Worm (Caenorhabditis elegans) whole organism, young adult: Measurements from ENCODE around the gene inf-1.

Experiments used
- B0019.2 ChIP-seq: fragments of 200-800 bp; sonication (Bioruptor generic); conservative IDR thresholded peaks from 2 replicates; pipeline ENCODE4 v1.3.6; 2022; ENCODE audit warnings: missing genetic modification reagents, missing genetic modification characterization, missing compliant biosample characterization
- D2030.7 ChIP-seq: fragments of 200-800 bp; sonication (Bioruptor generic); IDR thresholded peaks from 2 replicates; pipeline ENCODE4 v1.3.6; 2022; ENCODE audit warnings: missing genetic modification reagents, missing genetic modification characterization, missing compliant biosample characterization
- F10E7.11 ChIP-seq: sonication (generic microtip); optimal IDR thresholded peaks from 2 replicates; lab custom pipeline; 2017; ENCODE audit warnings: mild to moderate bottlenecking, missing genetic modification characterization, moderate library complexity, missing compliant biosample characterization
- F22D6.2 ChIP-seq: sonication (generic microtip); optimal IDR thresholded peaks from 2 replicates; lab custom pipeline; 2016; ENCODE audit warnings: mild to moderate bottlenecking, missing genetic modification characterization, missing compliant biosample characterization
- F33H1.4 ChIP-seq: fragments of 200-800 bp; sonication (Bioruptor generic); IDR thresholded peaks from 2 replicates; pipeline ENCODE4 v1.3.6; 2022; ENCODE audit warnings: missing genetic modification reagents, missing genetic modification characterization, missing compliant biosample characterization
- F39B2.1 ChIP-seq: fragments of 200-800 bp; sonication (Bioruptor generic); IDR thresholded peaks from 2 replicates; pipeline ENCODE4 v1.3.6; 2022; ENCODE audit warnings: missing genetic modification reagents, missing genetic modification characterization, missing compliant biosample characterization
- F52B5.7 ChIP-seq: sonication (generic microtip); optimal IDR thresholded peaks from 2 replicates; lab custom pipeline; 2016; ENCODE audit warnings: mild to moderate bottlenecking, missing genetic modification characterization, missing compliant biosample characterization
- F55B11.4 ChIP-seq: sonication (generic microtip); optimal IDR thresholded peaks from 2 replicates; lab custom pipeline; 2016; ENCODE audit warnings: missing compliant biosample characterization, missing genetic modification characterization, borderline replicate concordance; ENCODE audit not compliant: insufficient read depth
- K11D2.4 ChIP-seq: fragments of 200-800 bp; sonication (Bioruptor generic); IDR thresholded peaks from 2 replicates; pipeline ENCODE4 v1.3.6; 2022; ENCODE audit warnings: missing genetic modification reagents, missing genetic modification characterization, missing compliant biosample characterization
- K12H6.12 ChIP-seq: fragments of 200-800 bp; sonication (Bioruptor generic); optimal IDR thresholded peaks from 2 replicates; lab custom pipeline; 2018; ENCODE audit warnings: mild to moderate bottlenecking, missing genetic modification characterization, missing compliant biosample characterization
- T07F8.4 ChIP-seq: sonication (generic microtip); optimal IDR thresholded peaks from 2 replicates; lab custom pipeline; 2016; ENCODE audit warnings: mild to moderate bottlenecking, missing genetic modification characterization, moderate library complexity, missing compliant biosample characterization
- Y56A3A.18 ChIP-seq: fragments of 200-800 bp; sonication (Bioruptor generic); IDR thresholded peaks from 2 replicates; pipeline ENCODE4 v1.3.6; 2022; ENCODE audit warnings: missing genetic modification reagents, missing genetic modification characterization, missing compliant biosample characterization
- Y95B8A.8 ChIP-seq: fragments of 200-800 bp; sonication (Bioruptor generic); IDR thresholded peaks from 2 replicates; pipeline ENCODE4 v1.3.6; 2022; ENCODE audit warnings: missing genetic modification reagents, missing genetic modification characterization, missing compliant biosample characterization
- ZK185.1 ChIP-seq: sonication (generic microtip); optimal IDR thresholded peaks from 2 replicates; lab custom pipeline; 2016; ENCODE audit warnings: mild to moderate bottlenecking, missing genetic modification characterization, missing compliant biosample characterization; ENCODE audit not compliant: poor library complexity, severe bottlenecking
- atf-7 ChIP-seq: sonication (generic microtip); optimal IDR thresholded peaks from 2 replicates; lab custom pipeline; 2017; ENCODE audit warnings: mild to moderate bottlenecking, missing genetic modification characterization, missing compliant biosample characterization
- attf-5 ChIP-seq: fragments of 200-800 bp; sonication (Bioruptor generic); optimal IDR thresholded peaks from 2 replicates; lab custom pipeline; 2018; ENCODE audit warnings: mild to moderate bottlenecking, missing genetic modification characterization, missing compliant biosample characterization
- bed-2 ChIP-seq: fragments of 200-800 bp; sonication (Bioruptor generic); IDR thresholded peaks from 2 replicates; pipeline ENCODE4 v1.3.6; 2022; ENCODE audit warnings: missing genetic modification reagents, missing genetic modification characterization, missing compliant biosample characterization
- cebp-2 ChIP-seq: fragments of 200-800 bp; sonication (Bioruptor generic); IDR thresholded peaks from 2 replicates; pipeline ENCODE4 v1.3.6; 2022; ENCODE audit warnings: missing genetic modification characterization, missing compliant biosample characterization
- ceh-27 ChIP-seq: fragments of 200-800 bp; sonication (Bioruptor generic); optimal IDR thresholded peaks from 2 replicates; lab custom pipeline; 2018; ENCODE audit warnings: mild to moderate bottlenecking, missing genetic modification characterization, moderate library complexity, missing compliant biosample characterization
- ceh-40 ChIP-seq: fragments of 200-800 bp; sonication (Bioruptor generic); IDR thresholded peaks from 2 replicates; pipeline ENCODE4 v1.3.6; 2022; ENCODE audit warnings: missing genetic modification characterization, missing compliant biosample characterization
- ceh-91 ChIP-seq: fragments of 200-800 bp; sonication (Bioruptor generic); IDR thresholded peaks from 2 replicates; pipeline ENCODE4 v1.3.6; 2022; ENCODE audit warnings: missing genetic modification reagents, missing genetic modification characterization, missing compliant biosample characterization
- die-1 ChIP-seq: sonication (generic microtip); optimal IDR thresholded peaks from 2 replicates; lab custom pipeline; 2016; ENCODE audit warnings: missing genotype, mild to moderate bottlenecking, missing genetic modification characterization, missing compliant biosample characterization
- dox-1 ChIP-seq: fragments of 200-800 bp; sonication (Bioruptor generic); IDR thresholded peaks from 2 replicates; pipeline ENCODE4 v1.3.6; 2022; ENCODE audit warnings: missing genetic modification reagents, missing genetic modification characterization, missing compliant biosample characterization
- dpff-1 ChIP-seq: sonication (generic microtip); optimal IDR thresholded peaks from 2 replicates; lab custom pipeline; 2017; ENCODE audit warnings: mild to moderate bottlenecking, missing genetic modification characterization, missing compliant biosample characterization
- efl-1 ChIP-seq: fragments of 150-350 bp; optimal IDR thresholded peaks from 2 replicates; lab custom pipeline; 2014; ENCODE audit warnings: missing biosample characterization, missing genetic modification reagents, missing genetic modification characterization
- ekl-4 ChIP-seq: fragments of 200-800 bp; sonication (Bioruptor generic); IDR thresholded peaks from 2 replicates; pipeline ENCODE4 v1.3.6; 2022; ENCODE audit warnings: missing genetic modification reagents, missing genetic modification characterization, missing compliant biosample characterization
- fkh-3 ChIP-seq: sonication (generic microtip); optimal IDR thresholded peaks from 2 replicates; lab custom pipeline; 2016; ENCODE audit warnings: mild to moderate bottlenecking, missing genetic modification characterization, missing compliant biosample characterization
- hmg-1.2 ChIP-seq: fragments of 200-800 bp; sonication (Bioruptor generic); IDR thresholded peaks from 2 replicates; pipeline ENCODE4 v1.3.6; 2022; ENCODE audit warnings: missing genetic modification reagents, missing genetic modification characterization, missing compliant biosample characterization
- hsf-1 ChIP-seq: fragments of 200-800 bp; sonication (Bioruptor generic); IDR thresholded peaks from 2 replicates; pipeline ENCODE4 v1.3.6; 2022; ENCODE audit warnings: missing genetic modification reagents, missing genetic modification characterization, missing compliant biosample characterization
- lag-1 ChIP-seq: fragments of 200-800 bp; sonication (Bioruptor generic); IDR thresholded peaks from 2 replicates; pipeline ENCODE4 v1.3.6; 2022; ENCODE audit warnings: missing genetic modification reagents, missing genetic modification characterization, missing compliant biosample characterization
- lin-35 ChIP-seq, 3 experiments: fragments of 150-350 bp in 2 of 3; sonication (generic microtip) in 1 of 3; optimal IDR thresholded peaks; 2 replicates each; lab custom pipeline; 2014 to 2018; ENCODE audit warnings: missing biosample characterization in 3 of 3, missing genetic modification characterization in 3 of 3, missing genetic modification reagents in 3 of 3
- lin-54 ChIP-seq: fragments of 200-800 bp; sonication (Bioruptor generic); optimal IDR thresholded peaks from 2 replicates; lab custom pipeline; 2018; ENCODE audit warnings: mild to moderate bottlenecking, missing genetic modification characterization, missing compliant biosample characterization
- madf-3 ChIP-seq: fragments of 200-800 bp; sonication (Bioruptor generic); IDR thresholded peaks from 2 replicates; pipeline ENCODE4 v1.3.6; 2022; ENCODE audit warnings: missing genetic modification reagents, missing genetic modification characterization, missing compliant biosample characterization
- madf-6 ChIP-seq: fragments of 200-800 bp; sonication (Bioruptor generic); IDR thresholded peaks from 2 replicates; pipeline ENCODE4 v1.3.6; 2022; ENCODE audit warnings: missing genetic modification reagents, missing genetic modification characterization, missing compliant biosample characterization
- mes-4 ChIP-seq: sonication (generic microtip); optimal IDR thresholded peaks from 2 replicates; lab custom pipeline; 2016; ENCODE audit warnings: missing genotype, missing genetic modification characterization, missing compliant biosample characterization
- pbrm-1 ChIP-seq: fragments of 200-800 bp; sonication (Bioruptor generic); IDR thresholded peaks from 2 replicates; pipeline ENCODE4 v1.3.6; 2022; ENCODE audit warnings: missing genetic modification reagents, missing genetic modification characterization, missing compliant biosample characterization
- sdz-38 ChIP-seq: sonication (generic microtip); optimal IDR thresholded peaks from 2 replicates; lab custom pipeline; 2016; ENCODE audit warnings: missing genotype, missing genetic modification characterization, missing compliant biosample characterization
- snpc-3.4 ChIP-seq: sonication (generic microtip); optimal IDR thresholded peaks from 2 replicates; lab custom pipeline; 2017; ENCODE audit warnings: missing genetic modification characterization, mild to moderate bottlenecking, missing compliant biosample characterization, antibody characterized with exemption, moderate library complexity, missing genotype, missing genetic modification reagents
- snpc-4 ChIP-seq, 5 experiments: fragments of 150-350 bp in 1 of 5; sonication (generic microtip) in 4 of 5; optimal IDR thresholded peaks; 2 replicates each; lab custom pipeline; 2014 to 2018; ENCODE audit warnings: missing genetic modification characterization in 5 of 5, missing biosample characterization in 3 of 5, antibody characterized with exemption in 2 of 5, mild to moderate bottlenecking in 2 of 5, missing compliant biosample characterization in 2 of 5, missing genotype in 2 of 5, moderate library complexity in 2 of 5, missing genetic modification reagents in 1 of 5
- sptf-2 ChIP-seq: fragments of 200-800 bp; sonication (Bioruptor generic); optimal IDR thresholded peaks from 2 replicates; lab custom pipeline; 2018; ENCODE audit warnings: mild to moderate bottlenecking, missing genetic modification characterization, missing compliant biosample characterization
- tbp1 ChIP-seq: fragments of 200-800 bp; sonication (Bioruptor generic); optimal IDR thresholded peaks from 2 replicates; lab custom pipeline; 2018; ENCODE audit warnings: mild to moderate bottlenecking, missing genetic modification characterization, missing compliant biosample characterization
- tbx-9 ChIP-seq: sonication (generic microtip); optimal IDR thresholded peaks from 2 replicates; lab custom pipeline; 2016; ENCODE audit warnings: borderline replicate concordance, missing genetic modification characterization, inconsistent platforms, missing compliant biosample characterization

inf-1 gene

DNA sequence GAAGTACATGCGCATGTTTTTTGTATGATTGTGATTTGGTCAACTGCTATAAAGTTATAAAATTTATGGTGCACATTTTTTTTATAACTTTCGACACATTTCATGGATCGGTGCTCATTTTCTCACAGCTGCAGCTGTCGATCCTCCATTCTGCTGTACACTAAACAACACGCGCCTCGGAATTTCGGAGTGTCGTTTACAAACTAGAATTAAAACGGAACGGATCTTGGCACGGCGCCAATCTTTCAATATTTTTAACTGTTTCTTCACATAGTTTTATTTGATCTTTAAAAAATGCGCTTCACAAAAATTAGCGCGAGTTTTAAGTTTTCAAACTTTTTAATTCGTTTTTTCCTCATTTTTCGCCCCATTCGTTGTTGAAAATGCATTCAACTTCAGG lies 16.4 kb downstream of the inf-1 start, which contains the start of gene let-711 (continued):
- 0 out of 2 replicates have a peak, but pooled peaks have one; percentile 29 for TF ChIP-seq ekl-4 (GFP tag; lab: Robert Waterston, UW)
- peak; percentile 55 for TF ChIP-seq lin-54 (GFP tag; lab: Kevin White, UChicago)
- no peak for TF ChIP-seq hmg-1.2
- no peak for TF ChIP-seq F22D6.2
- TF ChIP-seq snpc-4 (GFP tag; optimal IDR thresholded peaks at IDR 0.05; lab: Kevin White, UChicago), result peak; percentile 22
- no peak for TF ChIP-seq snpc-4 (tag; optimal IDR thresholded peaks at IDR 0.05; lab: Kevin White, UChicago)
- no peak for TF ChIP-seq dpff-1
- no peak for TF ChIP-seq K11D2.4 (GFP tag; lab: Robert Waterston, UW)
- TF ChIP-seq tbx-9 (tag; lab: Kevin White, UChicago), result no peak
- TF ChIP-seq F55B11.4 (tag; lab: Kevin White, UChicago), result no peak
- no peak for TF ChIP-seq ceh-40 (GFP tag; lab: Robert Waterston, UW)
- TF ChIP-seq D2030.7 (GFP tag; lab: Robert Waterston, UW), result peak; percentile 53
- 0 out of 2 replicates have a peak, but pooled peaks have one; percentile 79 for TF ChIP-seq madf-3 (GFP tag; lab: Robert Waterston, UW)
- no peak for TF ChIP-seq tbp1 (GFP tag; lab: Kevin White, UChicago)
- TF ChIP-seq T07F8.4, result no peak
- TF ChIP-seq pbrm-1 (GFP tag; lab: Robert Waterston, UW), result no peak
- TF ChIP-seq bed-2 (GFP tag; lab: Robert Waterston, UW), result no peak
- TF ChIP-seq hsf-1, result 0 out of 2 replicates have a peak, but pooled peaks have one; percentile 39
- TF ChIP-seq sdz-38 (tag; lab: Kevin White, UChicago), result no peak
- no peak for TF ChIP-seq sptf-2 (GFP tag; lab: Kevin White, UChicago)
- peak; percentile 62 for TF ChIP-seq F33H1.4 (GFP tag; lab: Robert Waterston, UW)
- TF ChIP-seq cebp-2 (GFP tag; lab: Robert Waterston, UW), result no peak
- no peak for TF ChIP-seq B0019.2 (GFP tag; lab: Robert Waterston, UW)
- peak; percentile 18; the same call in 1 of the 2 replicates for TF ChIP-seq dox-1 (GFP tag; lab: Robert Waterston, UW)
- no peak for TF ChIP-seq F39B2.1 (GFP tag; lab: Robert Waterston, UW)
- peak; percentile 89 for TF ChIP-seq efl-1
- TF ChIP-seq lag-1 (GFP tag; lab: Robert Waterston, UW), result no peak
- TF ChIP-seq lin-35 (GFP tag; optimal IDR thresholded peaks at IDR 0.05; lab: Kevin White, UChicago), result no peak
- TF ChIP-seq K12H6.12 (tag; lab: Kevin White, UChicago), result no peak
- TF ChIP-seq attf-5 (GFP tag; lab: Kevin White, UChicago), result no peak
- TF ChIP-seq mes-4, result no peak
- no peak for TF ChIP-seq ZK185.1 (tag; lab: Kevin White, UChicago)
- TF ChIP-seq madf-6, result peak; percentile 92
- no peak for TF ChIP-seq F10E7.11 (tag; lab: Kevin White, UChicago)
- peak; percentile 78 for TF ChIP-seq ceh-91 (GFP tag; lab: Robert Waterston, UW)
- TF ChIP-seq die-1 (tag; lab: Kevin White, UChicago), result no peak
- TF ChIP-seq F52B5.7 (tag; lab: Kevin White, UChicago), result no peak
- TF ChIP-seq atf-7 (tag; lab: Kevin White, UChicago), result no peak
- TF ChIP-seq Y95B8A.8 (GFP tag; lab: Robert Waterston, UW), result 0 out of 2 replicates have a peak, but pooled peaks have one; percentile 7
- TF ChIP-seq fkh-3 (tag; lab: Kevin White, UChicago), result no peak
- no peak for TF ChIP-seq Y56A3A.18 (GFP tag; lab: Robert Waterston, UW)
- TF ChIP-seq ceh-27 (GFP tag; lab: Kevin White, UChicago), result no peak
- TF ChIP-seq snpc-3.4 (tag; lab: Kevin White, UChicago), result peak; percentile 7
